Fruit fly (Drosophila melanogaster) whole organism, embryonic: ENCODE results near the gene kni.
A peak's percentile ranks its signal among the peaks of the same experiment; 100 is the strongest.

ENCODE experiments used
- ATbp ChIP-seq: fragments of 200-800 bp; sonication (Bioruptor generic); optimal IDR thresholded peaks from 2 replicates; lab custom pipeline; 2017; ENCODE audit warnings: missing biosample characterization, mild to moderate bottlenecking, missing genetic modification characterization, missing genetic modification reagents
- Awh ChIP-seq: fragments of 200-800 bp; sonication (Bioruptor generic); IDR thresholded peaks from 2 replicates; pipeline ENCODE4, ENCODE4 v1.3.6; 2022; ENCODE audit warnings: missing biosample characterization, missing genetic modification characterization
- B-H2 ChIP-seq: fragments of 200-800 bp; sonication (Bioruptor generic); optimal IDR thresholded peaks from 2 replicates; lab custom pipeline; 2018; ENCODE audit warnings: missing biosample characterization, mild to moderate bottlenecking, missing genetic modification characterization
- CG10267 ChIP-seq: fragments of 200-800 bp; sonication (Bioruptor generic); optimal IDR thresholded peaks from 2 replicates; lab custom pipeline; 2018; ENCODE audit warnings: missing biosample characterization, mild to moderate bottlenecking, missing genetic modification characterization, moderate library complexity
- CG11093 ChIP-seq: fragments of 200-800 bp; sonication (Bioruptor generic); IDR thresholded peaks from 3 replicates; pipeline ENCODE4 v1.3.6; 2022; ENCODE audit warnings: missing biosample characterization, missing genetic modification characterization
- CG13287 ChIP-seq: fragments of 200-800 bp; sonication (Bioruptor generic); IDR thresholded peaks from 2 replicates; pipeline ENCODE4 v1.3.6; 2022; ENCODE audit warnings: missing biosample characterization, missing genetic modification characterization; ENCODE audit not compliant: partially characterized antibody
- CG15696 ChIP-seq: fragments of 200-800 bp; sonication (Bioruptor generic); optimal IDR thresholded peaks from 2 replicates; lab custom pipeline; 2019; ENCODE audit warnings: missing biosample characterization, mild to moderate bottlenecking, missing genetic modification characterization, moderate library complexity
- CG1602 ChIP-seq: fragments of 200-800 bp; sonication (Bioruptor generic); optimal IDR thresholded peaks from 3 replicates; lab custom pipeline; 2016; ENCODE audit warnings: missing biosample characterization, missing genetic modification characterization
- CG17568 ChIP-seq: fragments of 200-800 bp; sonication (Bioruptor generic); optimal IDR thresholded peaks from 2 replicates; lab custom pipeline; 2018; ENCODE audit warnings: missing biosample characterization, mild to moderate bottlenecking, missing genetic modification characterization, moderate library complexity
- CG18262 ChIP-seq: fragments of 200-800 bp; optimal IDR thresholded peaks from 3 replicates; lab custom pipeline; 2019; ENCODE audit warnings: missing biosample characterization, mild to moderate bottlenecking, missing genetic modification characterization, moderate library complexity
- CG2712 ChIP-seq: fragments of 200-800 bp; optimal IDR thresholded peaks from 3 replicates; lab custom pipeline; 2019; ENCODE audit warnings: missing biosample characterization, mild to moderate bottlenecking, missing genetic modification characterization, moderate library complexity
- CG31365 ChIP-seq: fragments of 200-800 bp; sonication (Bioruptor generic); optimal IDR thresholded peaks from 2 replicates; lab custom pipeline; 2018; ENCODE audit warnings: missing biosample characterization, mild to moderate bottlenecking, missing genetic modification characterization
- CG31441 ChIP-seq: fragments of 200-800 bp; sonication (Bioruptor generic); IDR thresholded peaks from 2 replicates; pipeline ENCODE4 v1.3.6; 2022; ENCODE audit warnings: missing biosample characterization, missing genetic modification characterization
- CG34376 ChIP-seq: fragments of 200-800 bp; sonication (Bioruptor generic); optimal IDR thresholded peaks from 2 replicates; lab custom pipeline; 2018; ENCODE audit warnings: missing biosample characterization, mild to moderate bottlenecking, missing genetic modification characterization
- CG4424 ChIP-seq: fragments of 200-800 bp; sonication (Bioruptor generic); optimal IDR thresholded peaks from 3 replicates; lab custom pipeline; 2016; ENCODE audit warnings: missing biosample characterization, missing genetic modification characterization
- CG9609 ChIP-seq: fragments of 200-800 bp; sonication (Bioruptor generic); optimal IDR thresholded peaks from 3 replicates; lab custom pipeline; 2016; ENCODE audit warnings: missing biosample characterization, missing genetic modification characterization
- CG9727 ChIP-seq: fragments of 200-800 bp; sonication (Bioruptor generic); optimal IDR thresholded peaks from 3 replicates; lab custom pipeline; 2017; ENCODE audit warnings: missing biosample characterization, mild to moderate bottlenecking, missing genetic modification characterization
- D ChIP-seq, 2 experiments: fragments of 200-800 bp in 1 of 2; fragments of >200 bp in 1 of 2; sonication (Bioruptor generic) in 1 of 2; optimal IDR thresholded peaks; 2 replicates in 1 of 2; 3 replicates in 1 of 2; lab custom pipeline; 2017; ENCODE audit warnings: mild to moderate bottlenecking in 1 of 2, missing biosample characterization in 1 of 2, missing genetic modification characterization in 1 of 2, missing genetic modification reagents in 1 of 2
- Deaf1 ChIP-seq: fragments of 200-800 bp; optimal IDR thresholded peaks from 3 replicates; lab custom pipeline; 2019; ENCODE audit warnings: missing biosample characterization, mild to moderate bottlenecking, missing genetic modification characterization, moderate library complexity
- Doc3 ChIP-seq: fragments of 200-800 bp; sonication (Bioruptor generic); IDR thresholded peaks from 3 replicates; pipeline ENCODE4 v1.3.6; 2022; ENCODE audit warnings: missing biosample characterization, missing genetic modification characterization; ENCODE audit not compliant: partially characterized antibody
- Ets65A ChIP-seq: fragments of 200-800 bp; sonication (Bioruptor generic); peaks from one replicate; lab custom pipeline; 2016; ENCODE audit warnings: missing biosample characterization, missing genetic modification characterization
- NK7.1 ChIP-seq: fragments of 200-800 bp; sonication (Bioruptor generic); optimal IDR thresholded peaks from 3 replicates; lab custom pipeline; 2016; ENCODE audit warnings: missing biosample characterization, missing genetic modification characterization
- Ptx1 ChIP-seq: fragments of 200-800 bp; sonication (Bioruptor generic); IDR thresholded peaks from 2 replicates; pipeline ENCODE4 v1.3.6; 2022; ENCODE audit warnings: missing biosample characterization, missing genetic modification characterization
- Vsx1 ChIP-seq: fragments of 200-800 bp; sonication (Bioruptor generic); optimal IDR thresholded peaks from 2 replicates; lab custom pipeline; 2017; ENCODE audit warnings: missing biosample characterization, mild to moderate bottlenecking, missing genetic modification characterization, missing genetic modification reagents
- Xrp1 ChIP-seq: fragments of 200-800 bp; sonication (Bioruptor generic); IDR thresholded peaks from 2 replicates; pipeline ENCODE4 v1.3.6; 2022; ENCODE audit warnings: missing biosample characterization, missing genetic modification characterization
- abd-A ChIP-seq: fragments of 200-800 bp; sonication (Bioruptor generic); optimal IDR thresholded peaks from 3 replicates; lab custom pipeline; 2019; ENCODE audit warnings: missing biosample characterization, mild to moderate bottlenecking, missing genetic modification characterization, moderate library complexity
- ac ChIP-seq: fragments of 200-800 bp; sonication (Bioruptor generic); optimal IDR thresholded peaks from 3 replicates; lab custom pipeline; 2017; ENCODE audit warnings: missing biosample characterization, mild to moderate bottlenecking, missing genetic modification characterization
- al ChIP-seq: fragments of 200-800 bp; sonication (Bioruptor generic); IDR thresholded peaks from 2 replicates; pipeline ENCODE4 v1.3.6; 2022; ENCODE audit warnings: missing biosample characterization, missing genetic modification characterization
- cato ChIP-seq: fragments of 200-800 bp; sonication (Bioruptor generic); optimal IDR thresholded peaks from 2 replicates; lab custom pipeline; 2016; ENCODE audit warnings: missing biosample characterization, missing genetic modification characterization, borderline replicate concordance
- croc ChIP-seq: fragments of 200-800 bp; sonication (Bioruptor generic); conservative IDR thresholded peaks from 3 replicates; pipeline ENCODE4 v1.3.6; 2022; ENCODE audit warnings: missing biosample characterization, missing genetic modification characterization
- dmrt11E ChIP-seq: fragments of 200-800 bp; sonication (Bioruptor generic); optimal IDR thresholded peaks from 3 replicates; lab custom pipeline; 2018; ENCODE audit warnings: missing biosample characterization, mild to moderate bottlenecking, missing genetic modification characterization, moderate library complexity
- gem ChIP-seq: fragments of 200-800 bp; sonication (Bioruptor generic); optimal IDR thresholded peaks from 2 replicates; lab custom pipeline; 2019; ENCODE audit warnings: missing biosample characterization, mild to moderate bottlenecking, missing genetic modification characterization, moderate library complexity
- kni ChIP-seq: fragments of 200-800 bp; sonication (Bioruptor generic); optimal IDR thresholded peaks from 3 replicates; lab custom pipeline; 2017; ENCODE audit warnings: mild to moderate bottlenecking, missing biosample characterization, missing genetic modification reagents, missing genetic modification characterization
- lbe ChIP-seq: fragments of 200-800 bp; sonication (Bioruptor generic); optimal IDR thresholded peaks from 2 replicates; lab custom pipeline; 2016; ENCODE audit warnings: missing biosample characterization, mild to moderate bottlenecking, missing genetic modification characterization
- lola ChIP-seq, 3 experiments: fragments of >200 bp in 2 of 3; fragments of 200-800 bp in 1 of 3; sonication (Bioruptor generic) in 1 of 3; optimal IDR thresholded peaks; 2 replicates each; lab custom pipeline; 2017 to 2019; ENCODE audit warnings: missing biosample characterization in 3 of 3, missing genetic modification characterization in 3 of 3, mild to moderate bottlenecking in 1 of 3, moderate library complexity in 1 of 3
- onecut ChIP-seq: fragments of 200-800 bp; sonication (Bioruptor generic); IDR thresholded peaks from 2 replicates; pipeline ENCODE4 v1.3.6; 2022; ENCODE audit warnings: missing biosample characterization, missing genetic modification characterization
- otp ChIP-seq: fragments of 200-800 bp; sonication (Bioruptor generic); IDR thresholded peaks from 3 replicates; pipeline ENCODE4, ENCODE4 v1.3.6; 2022; ENCODE audit warnings: missing biosample characterization, missing genetic modification characterization
- phol ChIP-seq: fragments of 200-800 bp; sonication (Bioruptor generic); optimal IDR thresholded peaks from 3 replicates; lab custom pipeline; 2018; ENCODE audit warnings: missing biosample characterization, mild to moderate bottlenecking, missing genetic modification characterization, moderate library complexity
- prd ChIP-seq, 3 experiments: fragments of >200 bp in 2 of 3; fragments of 200-800 bp in 1 of 3; sonication (Bioruptor generic) in 1 of 3; optimal IDR thresholded peaks in 2 of 3; IDR thresholded peaks in 1 of 3; 2 replicates in 2 of 3; 3 replicates in 1 of 3; pipeline versions ENCODE4 v1.3.6 to Lab custom; 2017 to 2022; ENCODE audit warnings: missing biosample characterization in 1 of 3, missing genetic modification characterization in 1 of 3
- sd ChIP-seq: fragments of 200-800 bp; sonication (Bioruptor generic); optimal IDR thresholded peaks from 3 replicates; lab custom pipeline; 2018; ENCODE audit warnings: missing biosample characterization, mild to moderate bottlenecking, missing genetic modification characterization, moderate library complexity
- sens ChIP-seq: fragments of 200-800 bp; sonication (Bioruptor generic); peaks from one replicate; lab custom pipeline; 2016; ENCODE audit warnings: missing biosample characterization, missing genetic modification characterization
- vvl ChIP-seq: fragments of 200-800 bp; sonication (Bioruptor generic); IDR thresholded peaks from 2 replicates; pipeline ENCODE4 v1.3.6; 2022; ENCODE audit warnings: missing biosample characterization, missing genetic modification characterization
- zf30C ChIP-seq: fragments of 200-800 bp; sonication (Bioruptor generic); optimal IDR thresholded peaks from 3 replicates; lab custom pipeline; 2018; ENCODE audit warnings: missing biosample characterization, mild to moderate bottlenecking, missing genetic modification characterization
- zfh1 ChIP-seq: fragments of 200-800 bp; sonication (Bioruptor generic); IDR thresholded peaks from 3 replicates; pipeline ENCODE4 v1.3.6; 2022; ENCODE audit warnings: missing biosample characterization, missing genetic modification characterization

kni gene

dm6 chr3L:20661905-20662508 lies 33.2 kb downstream of the kni start:
- peak; percentile 20; the same call in 1 of the 2 replicates for TF ChIP-seq Awh (GFP tag; lab: Robert Waterston, UW)
- peak; percentile 45; the same call in 1 of the 2 replicates for TF ChIP-seq vvl (GFP tag; lab: Robert Waterston, UW)
- TF ChIP-seq sd (tag; lab: Kevin White, UChicago): peak; percentile 91
- TF ChIP-seq B-H2 (GFP tag; lab: Kevin White, UChicago): no peak
- peak; percentile 59 for TF ChIP-seq kni (GFP tag; lab: Kevin White, UChicago)
- TF ChIP-seq abd-A (tag; lab: Kevin White, UChicago): peak; percentile 66
- TF ChIP-seq, all 482 proteins: peak for 5

- TF ChIP-seq sens (GFP tag; lab: Kevin White, UChicago): peak; percentile 5
- no peak for TF ChIP-seq otp (GFP tag; lab: Robert Waterston, UW)
These were observed 34.0 kb downstream of the kni start for dm6 chr3L:20661178-20661577.

- TF ChIP-seq Deaf1 (no peak), Vsx1 (no peak), CG11093 (GFP tag; lab: Robert Waterston, UW) (no peak)
These were observed 38.1 kb downstream of the kni start for dm6 chr3L:20657116-20657515.

dm6 chr3L:20648957-20649356 lies 46.2 kb downstream of the kni start:
- TF ChIP-seq gem (peak; percentile 21), Ptx1 (no peak), D (optimal IDR thresholded peaks at IDR 0.05; lab: Kevin White, UChicago) (no peak), D (GFP tag; optimal IDR thresholded peaks at IDR 0.05; lab: Kevin White, UChicago) (no peak), CG13287 (no peak), sens (GFP tag; lab: Kevin White, UChicago) (peak; percentile 71), CG31365 (tag; lab: Kevin White, UChicago) (no peak), Xrp1 (GFP tag; lab: Robert Waterston, UW) (peak; percentile 49; the same call in 1 of the 2 replicates), CG17568 (GFP tag; lab: Kevin White, UChicago) (no peak), CG34376 (GFP tag; lab: Kevin White, UChicago) (no peak), prd (optimal IDR thresholded peaks at IDR 0.05; lab: Kevin White, UChicago) (no peak), prd (GFP tag; IDR thresholded peaks at IDR 0.05; lab: Robert Waterston, UW) (peak; percentile 55; the same call in 2 of the 3 replicates), lbe (GFP tag; lab: Kevin White, UChicago) (peak; percentile 40), cato (no peak), CG9609 (GFP tag; lab: Kevin White, UChicago) (no peak), ATbp (GFP tag; lab: Kevin White, UChicago) (no peak), phol (tag; lab: Kevin White, UChicago) (peak; percentile 7), zfh1 (no peak), croc (no peak), ac (no peak), dmrt11E (tag; lab: Kevin White, UChicago) (peak; percentile 15), Ets65A (GFP tag; lab: Kevin White, UChicago) (peak; percentile 10), lola (GFP tag; optimal IDR thresholded peaks at IDR 0.05; lab: Kevin White, UChicago) (no peak)

dm6 chr3L:20644637-20645036 lies 50.5 kb downstream of the kni start:
- no peak for TF ChIP-seq CG1602 (GFP tag; lab: Kevin White, UChicago)
- peak; percentile 6 for TF ChIP-seq CG18262
- peak; percentile 30 for TF ChIP-seq CG10267 (tag; lab: Kevin White, UChicago)
- TF ChIP-seq zf30C: peak; percentile 66
- TF ChIP-seq CG31441 (GFP tag; lab: Robert Waterston, UW): 0 out of 2 replicates have a peak, but pooled peaks have one; percentile 29
- TF ChIP-seq CG2712 (tag; lab: Kevin White, UChicago): peak; percentile 34
- no peak for TF ChIP-seq al (GFP tag; lab: Robert Waterston, UW)
- no peak for TF ChIP-seq NK7.1 (GFP tag; lab: Kevin White, UChicago)
- peak; percentile 48 for TF ChIP-seq CG9727 (GFP tag; lab: Kevin White, UChicago)
- TF ChIP-seq CG4424 (GFP tag; lab: Kevin White, UChicago): no peak
- no peak for TF ChIP-seq onecut (GFP tag; lab: Robert Waterston, UW)
- no peak for TF ChIP-seq Doc3 (GFP tag; lab: Robert Waterston, UW)
- TF ChIP-seq CG15696: peak; percentile 66
